Worm (Caenorhabditis elegans): ENCODE measurements around the gene ruvb-2.

ce11 chrIV:6965192-6965591 is 46.0 kb upstream of the ruvb-2 start, which contains the start of gene ZK381.2:
- no peak for TF ChIP-seq med-1 (GFP tag; optimal IDR thresholded peaks at IDR 0.05; ENCODE audit: insufficient read depth)
- TF ChIP-seq flt-1 (GFP tag; IDR thresholded peaks at IDR 0.05) = no peak
- no peak for TF ChIP-seq ztf-29 (GFP tag; IDR thresholded peaks at IDR 0.05)
- TF ChIP-seq ztf-23 (GFP tag; IDR thresholded peaks at IDR 0.05) = no peak
- TF ChIP-seq tab-1 (GFP tag; IDR thresholded peaks at IDR 0.05) = no peak

Data from whole organism, midembryonic.